Worm (Caenorhabditis elegans): ENCODE results near the gene dmd-3.

Gene dmd-3

ce11 chrV:19605880-19606279 lies 49.2 kb downstream of the dmd-3 start, which contains the start of gene nlp-25:
TSS of gene nlp-25 (plus strand) at chrV:19606180.
- TF ChIP-seq mab-5 (tag; optimal IDR thresholded peaks at IDR 0.05) = no peak
- TF ChIP-seq mls-2 (tag; optimal IDR thresholded peaks at IDR 0.05) = no peak
- no peak for TF ChIP-seq nhr-12 (tag; optimal IDR thresholded peaks at IDR 0.05)
- TF ChIP-seq zip-8 (tag; optimal IDR thresholded peaks at IDR 0.05) = no peak
- TF ChIP-seq lin-13 (tag; optimal IDR thresholded peaks at IDR 0.05) = no peak
- no peak for TF ChIP-seq bed-3 (GFP tag; optimal IDR thresholded peaks at IDR 0.05)
- TF ChIP-seq lsy-2 (tag; optimal IDR thresholded peaks at IDR 0.05) = no peak
- TF ChIP-seq flh-1 (GFP tag; optimal IDR thresholded peaks at IDR 0.05) = no peak
- TF ChIP-seq unc-120 (tag; optimal IDR thresholded peaks at IDR 0.05; ENCODE audit: poor library complexity, severe bottlenecking) = no peak
- no peak for TF ChIP-seq unc-39 (tag; optimal IDR thresholded peaks at IDR 0.05)
- TF ChIP-seq nhr-76 (tag; optimal IDR thresholded peaks at IDR 0.05) = no peak
- no peak for TF ChIP-seq unc-62 (GFP tag; optimal IDR thresholded peaks at IDR 0.05)
- no peak for TF ChIP-seq ces-1 (GFP tag; optimal IDR thresholded peaks at IDR 0.05)
- no peak for TF ChIP-seq tbx-8 (GFP tag; optimal IDR thresholded peaks at IDR 0.05)
- no peak for TF ChIP-seq ceh-43 (GFP tag; optimal IDR thresholded peaks at IDR 0.05)
- no peak for TF ChIP-seq nhr-2 (tag; optimal IDR thresholded peaks at IDR 0.05)

ce11 chrV:19605415-19605814 lies 49.6 kb downstream of the dmd-3 start:
- no peak for TF ChIP-seq M03D4.4 (tag; optimal IDR thresholded peaks at IDR 0.05)
- TF ChIP-seq ham-2 (GFP tag; optimal IDR thresholded peaks at IDR 0.05) = no peak
- no peak for TF ChIP-seq tbx-8 (GFP tag; optimal IDR thresholded peaks at IDR 0.05)
- TF ChIP-seq elt-3 (tag; optimal IDR thresholded peaks at IDR 0.05) = no peak
- no peak for TF ChIP-seq sem-2 (GFP tag; optimal IDR thresholded peaks at IDR 0.05)
- no peak for TF ChIP-seq sptf-1 (tag; optimal IDR thresholded peaks at IDR 0.05)
